Fruit fly (Drosophila melanogaster): Measurements from ENCODE around the gene Rbf2.

The Rbf2 gene

DNA sequence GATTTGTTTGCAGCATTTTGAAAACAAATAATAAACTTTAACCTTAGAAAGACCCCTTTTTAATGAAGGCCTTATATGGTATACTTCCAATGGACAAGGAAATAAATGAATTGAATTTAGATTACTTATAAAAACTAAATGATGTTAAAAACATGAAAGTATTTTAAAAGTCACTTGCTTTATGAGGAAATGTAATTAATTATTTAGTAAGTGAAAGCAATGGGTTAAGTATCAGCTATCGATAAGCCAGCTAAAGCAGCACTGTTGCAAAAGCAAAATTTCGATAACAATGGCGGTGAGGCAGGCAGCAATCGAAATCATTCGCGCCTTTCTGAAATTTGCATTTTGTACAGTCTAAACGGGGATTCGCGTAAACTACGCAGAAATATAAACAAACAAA, at the start of gene Rbf2, which contains the start of gene CG32856:
Gene Rbf2 (plus strand): TSS at position 278 of the 400 bp plus-strand sequence.
Gene CG32856 (minus strand): TSS at position 183 of the 400 bp plus-strand sequence.
- TF ChIP-seq cnc (optimal IDR thresholded peaks at IDR 0.05) = no peak
- TF ChIP-seq ovo (GFP tag; optimal IDR thresholded peaks at IDR 0.05) = peak; percentile 73
- peak; percentile 85 for TF ChIP-seq Hr96 (GFP tag; optimal IDR thresholded peaks at IDR 0.05)
- TF ChIP-seq tj (GFP tag; optimal IDR thresholded peaks at IDR 0.05) = peak; percentile 64
- TF ChIP-seq CG5204 (GFP tag; optimal IDR thresholded peaks at IDR 0.05) = no peak
- no peak for TF ChIP-seq kay (GFP tag; ENCODE audit: borderline replicate concordance)
- TF ChIP-seq CG7101 (tag; optimal IDR thresholded peaks at IDR 0.05) = peak; percentile 95
- peak; percentile 92 for TF ChIP-seq bab1 (GFP tag; optimal IDR thresholded peaks at IDR 0.05)
- peak; percentile 60 for TF ChIP-seq CG14711 (tag; optimal IDR thresholded peaks at IDR 0.05)
- TF ChIP-seq pad (GFP tag; optimal IDR thresholded peaks at IDR 0.05) = peak; percentile 2
- peak; percentile 94 for TF ChIP-seq CG33017 (tag; optimal IDR thresholded peaks at IDR 0.05)
- TF ChIP-seq CG12768 (GFP tag; optimal IDR thresholded peaks at IDR 0.05) = peak; percentile 28
- TF ChIP-seq CG11617 (GFP tag; optimal IDR thresholded peaks at IDR 0.05) = peak; percentile 87
- peak; percentile 70 for TF ChIP-seq Crg-1 (GFP tag; optimal IDR thresholded peaks at IDR 0.05)
- no peak for TF ChIP-seq Clk (GFP tag; optimal IDR thresholded peaks at IDR 0.05)
- peak; percentile 72 for TF ChIP-seq toe (GFP tag; optimal IDR thresholded peaks at IDR 0.05)
- peak; percentile 31 for TF ChIP-seq cic (GFP tag; optimal IDR thresholded peaks at IDR 0.05)
- peak; percentile 71 for TF ChIP-seq CG7045 (GFP tag; optimal IDR thresholded peaks at IDR 0.05)
- TF ChIP-seq CG1620 (GFP tag; optimal IDR thresholded peaks at IDR 0.05) = peak; percentile 94
- TF ChIP-seq Mnt (GFP tag; optimal IDR thresholded peaks at IDR 0.05) = peak; percentile 64

DNA sequence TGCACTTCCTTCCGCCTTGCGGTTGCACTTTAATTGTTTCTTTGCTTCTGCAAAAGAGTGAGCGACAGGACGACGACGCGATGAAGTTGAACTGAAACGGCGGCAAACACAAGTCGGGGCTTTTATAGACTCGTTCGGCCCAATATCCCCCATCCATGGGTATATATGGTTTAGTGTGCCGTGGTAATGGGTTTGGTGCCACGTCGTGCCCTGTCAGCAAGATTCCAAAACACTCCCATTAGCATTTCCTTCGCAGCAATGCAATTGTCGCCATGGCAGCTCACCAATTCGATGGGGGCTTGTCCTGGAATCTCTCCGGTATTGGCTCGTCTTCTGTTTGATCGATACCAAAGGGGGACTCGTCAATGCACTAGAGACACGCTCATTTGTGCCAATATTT, 47.3 kb upstream of the Rbf2 start, which contains the start of gene CG45105:
Gene CG45105 (minus strand): TSS at position 101 of the 400 bp plus-strand sequence.
- TF ChIP-seq pad (GFP tag; optimal IDR thresholded peaks at IDR 0.05) (no peak), CG7101 (tag; optimal IDR thresholded peaks at IDR 0.05) (no peak), CG7045 (GFP tag; optimal IDR thresholded peaks at IDR 0.05) (no peak), cic (GFP tag; optimal IDR thresholded peaks at IDR 0.05) (no peak), CG14711 (tag; optimal IDR thresholded peaks at IDR 0.05) (no peak), Mnt (GFP tag; optimal IDR thresholded peaks at IDR 0.05) (no peak), bab1 (GFP tag; optimal IDR thresholded peaks at IDR 0.05) (no peak)

DNA sequence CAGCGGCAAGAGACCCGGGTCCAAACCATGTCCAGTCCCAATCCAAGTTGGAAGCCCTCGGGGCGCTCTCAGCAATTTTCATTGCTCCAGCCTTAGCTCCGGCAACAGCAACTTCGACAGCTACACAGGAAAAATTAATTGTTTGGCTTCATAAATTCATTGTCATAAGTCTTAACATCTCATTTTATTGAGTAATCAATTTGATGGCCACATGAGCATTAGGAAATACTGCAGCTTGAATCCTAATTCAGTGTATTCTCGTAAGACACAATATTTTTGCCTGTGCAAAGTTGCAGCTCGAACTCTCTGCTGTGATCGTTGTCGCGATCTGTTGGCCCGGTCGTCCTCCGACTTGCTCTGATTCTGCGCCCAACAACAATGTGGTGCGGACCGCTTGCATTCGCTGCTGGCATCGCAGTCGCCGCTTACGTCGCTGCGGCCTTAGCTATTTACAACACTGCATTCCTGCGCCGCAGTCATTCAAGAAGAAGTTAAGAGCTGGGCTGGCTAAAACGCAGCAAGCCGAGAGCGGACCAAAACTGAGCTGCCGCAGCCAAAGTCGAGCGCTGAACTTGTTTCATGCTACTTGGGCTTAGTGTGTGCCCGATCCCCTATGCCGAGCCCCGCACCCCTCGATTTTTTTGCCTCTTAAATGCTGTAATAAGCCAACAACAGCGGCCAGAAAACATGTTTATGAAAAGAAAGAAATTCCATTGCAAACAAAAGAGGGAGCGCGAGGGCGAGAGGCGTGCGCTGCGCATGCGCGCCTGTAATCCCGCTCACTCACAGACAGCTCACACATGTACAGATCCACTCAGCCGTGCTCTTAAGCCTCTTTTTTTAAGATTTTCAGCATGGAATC, 45.6 kb upstream of the Rbf2 start:
- TF ChIP-seq CG11617 (GFP tag; optimal IDR thresholded peaks at IDR 0.05) (no peak), CG5204 (GFP tag; optimal IDR thresholded peaks at IDR 0.05) (no peak), cnc (optimal IDR thresholded peaks at IDR 0.05) (no peak), ovo (GFP tag; optimal IDR thresholded peaks at IDR 0.05) (no peak), tj (GFP tag; optimal IDR thresholded peaks at IDR 0.05) (no peak), toe (GFP tag; optimal IDR thresholded peaks at IDR 0.05) (no peak), Mnt (GFP tag; optimal IDR thresholded peaks at IDR 0.05) (no peak), CG7045 (GFP tag; optimal IDR thresholded peaks at IDR 0.05) (no peak), pad (GFP tag; optimal IDR thresholded peaks at IDR 0.05) (no peak), CG12768 (GFP tag; optimal IDR thresholded peaks at IDR 0.05) (no peak), Hr96 (GFP tag; optimal IDR thresholded peaks at IDR 0.05) (no peak), Clk (GFP tag; optimal IDR thresholded peaks at IDR 0.05) (no peak), kay (GFP tag; ENCODE audit: borderline replicate concordance) (no peak), bab1 (GFP tag; optimal IDR thresholded peaks at IDR 0.05) (no peak), cic (GFP tag; optimal IDR thresholded peaks at IDR 0.05) (no peak), CG7101 (tag; optimal IDR thresholded peaks at IDR 0.05) (no peak), CG33017 (tag; optimal IDR thresholded peaks at IDR 0.05) (no peak), CG1620 (GFP tag; optimal IDR thresholded peaks at IDR 0.05) (no peak), CG14711 (tag; optimal IDR thresholded peaks at IDR 0.05) (no peak), Crg-1 (GFP tag; optimal IDR thresholded peaks at IDR 0.05) (no peak)

DNA sequence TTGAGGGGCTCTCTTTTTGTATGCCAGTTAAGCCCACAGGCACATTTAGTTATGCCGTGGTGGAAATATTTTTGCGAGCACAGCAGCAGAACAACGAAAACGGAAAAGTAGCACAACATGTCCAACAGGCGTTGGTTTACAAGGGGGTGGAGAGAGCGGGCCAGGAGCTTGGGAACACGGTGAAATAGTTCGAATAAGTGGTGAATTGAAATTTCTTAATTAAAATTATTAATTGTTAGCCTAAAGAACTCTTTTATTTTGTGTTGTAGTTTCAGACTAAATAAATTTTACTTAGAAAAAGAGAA, 45.1 kb upstream of the Rbf2 start:
- no peak for TF ChIP-seq CG33017 (tag; optimal IDR thresholded peaks at IDR 0.05)
- TF ChIP-seq cic (GFP tag; optimal IDR thresholded peaks at IDR 0.05) = no peak
- TF ChIP-seq CG12768 (GFP tag; optimal IDR thresholded peaks at IDR 0.05) = no peak
- TF ChIP-seq Hr96 (GFP tag; optimal IDR thresholded peaks at IDR 0.05) = no peak
- TF ChIP-seq CG7101 (tag; optimal IDR thresholded peaks at IDR 0.05) = no peak
- TF ChIP-seq CG14711 (tag; optimal IDR thresholded peaks at IDR 0.05) = no peak
- TF ChIP-seq pad (GFP tag; optimal IDR thresholded peaks at IDR 0.05) = no peak
- no peak for TF ChIP-seq Crg-1 (GFP tag; optimal IDR thresholded peaks at IDR 0.05)
- TF ChIP-seq CG1620 (GFP tag; optimal IDR thresholded peaks at IDR 0.05) = no peak
- no peak for TF ChIP-seq bab1 (GFP tag; optimal IDR thresholded peaks at IDR 0.05)
- no peak for TF ChIP-seq CG7045 (GFP tag; optimal IDR thresholded peaks at IDR 0.05)
- no peak for TF ChIP-seq ovo (GFP tag; optimal IDR thresholded peaks at IDR 0.05)
- TF ChIP-seq kay (GFP tag; ENCODE audit: borderline replicate concordance) = no peak
- TF ChIP-seq CG11617 (GFP tag; optimal IDR thresholded peaks at IDR 0.05) = no peak
- no peak for TF ChIP-seq Mnt (GFP tag; optimal IDR thresholded peaks at IDR 0.05)
- TF ChIP-seq tj (GFP tag; optimal IDR thresholded peaks at IDR 0.05) = no peak
- TF ChIP-seq Clk (GFP tag; optimal IDR thresholded peaks at IDR 0.05) = no peak

DNA sequence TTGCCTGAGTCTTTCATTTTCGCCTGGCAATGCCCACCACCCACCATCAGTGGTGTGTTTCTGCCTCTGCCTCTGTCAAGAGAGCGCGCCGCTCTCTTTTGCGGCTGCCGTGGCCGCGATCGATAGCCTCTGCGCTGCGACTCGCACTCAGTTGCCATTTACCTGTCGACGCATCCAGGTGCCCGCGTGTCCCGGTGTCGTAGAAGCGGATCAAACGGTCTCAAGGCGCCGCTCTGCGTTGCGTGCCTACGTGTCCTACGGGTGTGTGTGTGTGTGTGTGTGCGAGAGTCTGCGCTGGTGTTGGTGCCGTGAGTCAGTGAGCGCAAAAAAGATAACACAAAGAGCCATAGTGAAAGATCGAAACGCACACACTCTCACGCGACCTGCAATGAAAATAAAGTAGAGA, 44.5 kb upstream of the Rbf2 start, which contains the start of gene Fbxl7:
Gene Fbxl7 (plus strand): TSS at position 148 of the 406 bp plus-strand sequence.
- TF ChIP-seq cic (GFP tag; optimal IDR thresholded peaks at IDR 0.05) (no peak), cnc (optimal IDR thresholded peaks at IDR 0.05) (no peak), Mnt (GFP tag; optimal IDR thresholded peaks at IDR 0.05) (no peak), ovo (GFP tag; optimal IDR thresholded peaks at IDR 0.05) (no peak), pad (GFP tag; optimal IDR thresholded peaks at IDR 0.05) (no peak), Hr96 (GFP tag; optimal IDR thresholded peaks at IDR 0.05) (no peak)

DNA sequence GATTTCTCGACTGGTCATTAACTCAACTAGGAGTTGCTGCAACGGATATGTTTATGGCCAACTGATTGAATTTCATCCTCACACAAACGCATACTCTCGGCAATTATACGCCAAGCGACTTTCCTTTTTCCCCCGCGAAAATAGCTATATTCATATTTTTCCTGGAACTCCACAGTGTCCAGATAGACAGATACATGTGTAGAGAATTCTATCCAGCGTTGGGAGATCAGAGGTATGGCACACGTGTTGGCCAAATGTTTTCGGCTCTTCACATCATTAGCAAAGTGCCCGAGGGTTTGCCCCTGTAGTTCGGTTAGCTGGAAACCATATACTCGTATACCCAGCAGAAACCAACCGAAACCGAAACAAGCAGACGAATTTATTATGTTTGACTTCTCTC, 43.5 kb upstream of the Rbf2 start:
- no peak for TF ChIP-seq tj (GFP tag; optimal IDR thresholded peaks at IDR 0.05)
- TF ChIP-seq CG1620 (GFP tag; optimal IDR thresholded peaks at IDR 0.05) = no peak
- TF ChIP-seq toe (GFP tag; optimal IDR thresholded peaks at IDR 0.05) = no peak
- TF ChIP-seq CG33017 (tag; optimal IDR thresholded peaks at IDR 0.05) = no peak
- TF ChIP-seq CG14711 (tag; optimal IDR thresholded peaks at IDR 0.05) = no peak
- no peak for TF ChIP-seq kay (GFP tag; ENCODE audit: borderline replicate concordance)
- TF ChIP-seq pad (GFP tag; optimal IDR thresholded peaks at IDR 0.05) = no peak
- no peak for TF ChIP-seq cic (GFP tag; optimal IDR thresholded peaks at IDR 0.05)
- TF ChIP-seq Hr96 (GFP tag; optimal IDR thresholded peaks at IDR 0.05) = no peak
- TF ChIP-seq Clk (GFP tag; optimal IDR thresholded peaks at IDR 0.05) = no peak
- no peak for TF ChIP-seq ovo (GFP tag; optimal IDR thresholded peaks at IDR 0.05)
- no peak for TF ChIP-seq cnc (optimal IDR thresholded peaks at IDR 0.05)
- TF ChIP-seq Crg-1 (GFP tag; optimal IDR thresholded peaks at IDR 0.05) = no peak
- TF ChIP-seq CG7045 (GFP tag; optimal IDR thresholded peaks at IDR 0.05) = no peak
- no peak for TF ChIP-seq CG11617 (GFP tag; optimal IDR thresholded peaks at IDR 0.05)
- TF ChIP-seq CG12768 (GFP tag; optimal IDR thresholded peaks at IDR 0.05) = no peak
- TF ChIP-seq Mnt (GFP tag; optimal IDR thresholded peaks at IDR 0.05) = no peak

Measured in whole organism, adult.